Worm (Caenorhabditis elegans) whole organism, late embryonic: ENCODE results near the gene mrp-3.

Experiments
- C38D4.7 ChIP-seq: fragments of 200-800 bp; sonication (Bioruptor generic); optimal IDR thresholded peaks from 2 replicates; lab custom pipeline; 2018; ENCODE audit warnings: mild to moderate bottlenecking, missing genetic modification characterization, moderate library complexity, missing compliant biosample characterization
- T23F11.4 ChIP-seq: fragments of 200-800 bp; sonication (Bioruptor generic); optimal IDR thresholded peaks from 2 replicates; lab custom pipeline; 2018; ENCODE audit warnings: mild to moderate bottlenecking, missing genetic modification characterization, missing compliant biosample characterization
- che-1 ChIP-seq: sonication (generic microtip); optimal IDR thresholded peaks from 2 replicates; lab custom pipeline; 2016; ENCODE audit warnings: mild to moderate bottlenecking, missing genetic modification characterization, missing compliant biosample characterization
- dve-1 ChIP-seq: sonication (generic microtip); optimal IDR thresholded peaks from 2 replicates; lab custom pipeline; 2017; ENCODE audit warnings: antibody characterized with exemption, mild to moderate bottlenecking, missing genetic modification characterization, missing compliant biosample characterization
- fkh-10 ChIP-seq: fragments of 150-350 bp; optimal IDR thresholded peaks from 2 replicates; lab custom pipeline; 2014; ENCODE audit warnings: missing biosample characterization, missing genetic modification reagents, missing genetic modification characterization
- gmeb-2 ChIP-seq: sonication (generic microtip); optimal IDR thresholded peaks from 2 replicates; lab custom pipeline; 2016; ENCODE audit warnings: missing genetic modification characterization, inconsistent platforms, missing compliant biosample characterization
- pax-1 ChIP-seq: fragments of 150-350 bp; optimal IDR thresholded peaks from 2 replicates; lab custom pipeline; 2014; ENCODE audit warnings: missing biosample characterization, missing genetic modification characterization
- pha-4 ChIP-seq: fragments of 150-350 bp; optimal IDR thresholded peaks from 2 replicates; lab custom pipeline; 2018; ENCODE audit warnings: missing biosample characterization, missing genetic modification reagents, missing genetic modification characterization
- pqm-1 ChIP-seq: sonication (generic microtip); optimal IDR thresholded peaks from 2 replicates; lab custom pipeline; 2016; ENCODE audit warnings: missing genetic modification characterization, missing compliant biosample characterization
- tbx-2 ChIP-seq: sonication (generic microtip); optimal IDR thresholded peaks from 2 replicates; lab custom pipeline; 2016; ENCODE audit warnings: missing genetic modification characterization, missing compliant biosample characterization
- unc-55 ChIP-seq: sonication (generic microtip); optimal IDR thresholded peaks from 2 replicates; lab custom pipeline; 2017; ENCODE audit warnings: missing biosample characterization, missing genetic modification reagents, missing genetic modification characterization
- unc-86 ChIP-seq: sonication (generic microtip); optimal IDR thresholded peaks from 2 replicates; lab custom pipeline; 2016; ENCODE audit warnings: missing genetic modification characterization, missing compliant biosample characterization
- ztf-16 ChIP-seq: sonication (generic microtip); optimal IDR thresholded peaks from 2 replicates; lab custom pipeline; 2017; ENCODE audit warnings: missing genetic modification characterization, missing compliant biosample characterization

- TF ChIP-seq tbx-2 (tag; lab: Kevin White, UChicago), result no peak
- no peak for TF ChIP-seq ztf-16
- TF ChIP-seq dve-1 (tag; lab: Kevin White, UChicago), result no peak
- TF ChIP-seq C38D4.7 (GFP tag; lab: Kevin White, UChicago), result no peak
- no peak for TF ChIP-seq pha-4 (tag; lab: Kevin White, UChicago)
- TF ChIP-seq fkh-10 (GFP tag; lab: Kevin White, UChicago), result no peak
- no peak for TF ChIP-seq pax-1 (tag; lab: Kevin White, UChicago)
- TF ChIP-seq unc-55, result no peak
- TF ChIP-seq unc-86, result no peak
- TF ChIP-seq che-1, result no peak
- TF ChIP-seq T23F11.4, result no peak
- TF ChIP-seq pqm-1 (tag; lab: Kevin White, UChicago), result no peak
- TF ChIP-seq gmeb-2 (tag; lab: Kevin White, UChicago), result no peak
Observed at ce11 chrX:15944198-15944597, 5.1 kb upstream of the mrp-3 start.
